Worm (Caenorhabditis elegans) whole organism, L4 larva: ENCODE measurements around the gene nrde-4.

Source experiments
- F26F4.8 ChIP-seq: fragments of 200-800 bp; sonication (Bioruptor generic); conservative IDR thresholded peaks from 2 replicates; pipeline ENCODE4 v1.3.6; 2022; ENCODE audit warnings: missing genetic modification characterization, missing compliant biosample characterization
- dpl-1 ChIP-seq: fragments of 150-350 bp; optimal IDR thresholded peaks from 2 replicates; lab custom pipeline; 2014; ENCODE audit warnings: missing biosample characterization, missing genetic modification reagents, missing genetic modification characterization
- fkh-10 ChIP-seq: fragments of 150-350 bp; optimal IDR thresholded peaks from 2 replicates; lab custom pipeline; 2014; ENCODE audit warnings: missing biosample characterization, missing genetic modification reagents, missing genetic modification characterization
- fos-1 ChIP-seq: fragments of 150-350 bp; optimal IDR thresholded peaks from 2 replicates; lab custom pipeline; 2014; ENCODE audit warnings: missing biosample characterization, missing genetic modification characterization
- lin-13 ChIP-seq: fragments of 150-350 bp; optimal IDR thresholded peaks from 2 replicates; lab custom pipeline; 2014; ENCODE audit warnings: missing biosample characterization, missing genetic modification reagents, missing genetic modification characterization
- lin-29 ChIP-seq: fragments of 200-800 bp; sonication (Bioruptor generic); IDR thresholded peaks from 2 replicates; pipeline ENCODE4 v1.3.6; 2022; ENCODE audit warnings: missing genetic modification reagents, missing genetic modification characterization, missing compliant biosample characterization
- lin-38 ChIP-seq: fragments of 200-800 bp; sonication (Bioruptor generic); IDR thresholded peaks from 2 replicates; pipeline ENCODE4 v1.3.6; 2022; ENCODE audit warnings: missing genetic modification reagents, missing genetic modification characterization, missing compliant biosample characterization
- pha-4 ChIP-seq, 2 experiments: fragments of 150-350 bp in 1 of 2; fragments of 200-800 bp in 1 of 2; sonication (Bioruptor generic) in 1 of 2; IDR thresholded peaks in 1 of 2; optimal IDR thresholded peaks in 1 of 2; 2 replicates each; pipeline versions ENCODE4 v1.3.6 to Lab custom; 2014 to 2022; ENCODE audit warnings: missing genetic modification characterization in 2 of 2, missing genetic modification reagents in 2 of 2, missing biosample characterization in 1 of 2, missing compliant biosample characterization in 1 of 2
- snpc-4 ChIP-seq: fragments of 150-350 bp; optimal IDR thresholded peaks from 2 replicates; lab custom pipeline; 2014; ENCODE audit warnings: missing biosample characterization, missing genetic modification characterization
- zag-1 ChIP-seq: fragments of 150-350 bp; optimal IDR thresholded peaks from 2 replicates; lab custom pipeline; 2014; ENCODE audit warnings: missing biosample characterization, missing genetic modification characterization

ce11 chrIV:7650433-7650832, 3.6 kb downstream of the nrde-4 start:
- TF ChIP-seq zag-1 (tag; lab: Kevin White, UChicago) (no peak), fos-1 (tag; lab: Kevin White, UChicago) (no peak), pha-4 (GFP tag; IDR thresholded peaks at IDR 0.05; lab: Robert Waterston, UW) (no peak), pha-4 (tag; optimal IDR thresholded peaks at IDR 0.05; lab: Kevin White, UChicago) (no peak), fkh-10 (GFP tag; lab: Kevin White, UChicago) (no peak), lin-13 (GFP tag; lab: Kevin White, UChicago) (no peak), lin-38 (no peak), lin-29 (GFP tag; lab: Robert Waterston, UW) (no peak), dpl-1 (no peak), F26F4.8 (no peak), snpc-4 (tag; lab: Kevin White, UChicago) (no peak)
